Worm (Caenorhabditis elegans): ENCODE results near the gene T21B10.3.

T21B10.3 gene

DNA sequence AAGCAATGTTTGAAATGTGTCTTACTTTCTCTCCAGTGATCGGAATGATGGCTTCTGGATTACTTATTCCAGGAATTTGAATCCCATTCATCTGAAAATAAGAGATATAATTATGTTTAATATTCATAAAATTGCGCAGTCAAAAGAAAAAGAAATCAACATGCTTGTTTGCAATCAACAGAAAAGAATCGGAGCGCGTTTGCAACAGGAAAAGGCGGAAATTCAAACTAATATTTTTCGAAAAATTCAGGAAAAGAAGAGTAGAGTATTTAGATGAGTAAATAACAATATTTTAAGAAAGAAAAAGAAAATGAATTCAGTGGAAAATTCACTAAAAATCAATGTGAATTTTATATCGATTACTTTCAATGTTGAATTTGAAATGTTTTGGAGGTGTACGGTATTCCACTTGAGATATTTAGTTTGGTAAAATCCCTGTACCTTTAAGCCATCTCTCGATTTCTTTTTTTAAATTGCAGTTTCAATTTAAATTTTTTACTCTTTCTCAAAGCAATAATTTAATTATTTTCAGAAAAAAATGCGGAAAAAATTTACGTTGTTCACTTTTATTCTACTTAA lies 6.3 kb downstream of the T21B10.3 start, which contains the start of the genes set-17 and T21B10.4 (continued):
- TF ChIP-seq ceh-82 (tag; optimal IDR thresholded peaks at IDR 0.05) = no peak
- TF ChIP-seq ceh-8 (GFP tag; optimal IDR thresholded peaks at IDR 0.05) = no peak
- no peak for TF ChIP-seq dsc-1 (tag; optimal IDR thresholded peaks at IDR 0.05)
- no peak for TF ChIP-seq ztf-4 (tag; optimal IDR thresholded peaks at IDR 0.05)
- no peak for TF ChIP-seq aha-1 (tag; optimal IDR thresholded peaks at IDR 0.05)
- peak; percentile 39 for TF ChIP-seq blmp-1 (tag; optimal IDR thresholded peaks at IDR 0.05)
- no peak for TF ChIP-seq unc-86 (tag; optimal IDR thresholded peaks at IDR 0.05)
- TF ChIP-seq lsy-2 (tag; optimal IDR thresholded peaks at IDR 0.05) = peak; percentile 24 to 67
- TF ChIP-seq pqm-1 (tag; optimal IDR thresholded peaks at IDR 0.05) = no peak
- peak; percentile 34 for TF ChIP-seq nhr-20 (tag; optimal IDR thresholded peaks at IDR 0.05)
- TF ChIP-seq unc-130 (tag; optimal IDR thresholded peaks at IDR 0.05) = no peak
- TF ChIP-seq jun-1 (tag; optimal IDR thresholded peaks at IDR 0.05) = no peak
- no peak for TF ChIP-seq hlh-17 (GFP tag; optimal IDR thresholded peaks at IDR 0.05; ENCODE audit: borderline replicate concordance)
- no peak for TF ChIP-seq lin-14 (GFP tag; optimal IDR thresholded peaks at IDR 0.05)
- peak; percentile 26 for TF ChIP-seq nhr-47 (tag; optimal IDR thresholded peaks at IDR 0.05)
- TF ChIP-seq ces-1 (GFP tag; optimal IDR thresholded peaks at IDR 0.05) = no peak
- no peak for TF ChIP-seq nhr-19 (GFP tag; conservative IDR thresholded peaks at IDR 0.05)
- no peak for TF ChIP-seq ama-1 (optimal IDR thresholded peaks at IDR 0.05)
- TF ChIP-seq vab-15 (tag; optimal IDR thresholded peaks at IDR 0.05) = no peak
- no peak for TF ChIP-seq ceh-88 (GFP tag; IDR thresholded peaks at IDR 0.05)
- no peak for TF ChIP-seq mab-9 (GFP tag; IDR thresholded peaks at IDR 0.05)
- TF ChIP-seq hlh-4 (tag; optimal IDR thresholded peaks at IDR 0.05) = no peak
- no peak for TF ChIP-seq elt-3 (tag; optimal IDR thresholded peaks at IDR 0.05)
- TF ChIP-seq lin-15B (tag; optimal IDR thresholded peaks at IDR 0.05) = no peak
- TF ChIP-seq lin-35 (GFP tag; optimal IDR thresholded peaks at IDR 0.05) = peak; percentile 76 to 94
- no peak for TF ChIP-seq sup-37 (GFP tag; optimal IDR thresholded peaks at IDR 0.05)
- TF ChIP-seq fkh-8 (tag; optimal IDR thresholded peaks at IDR 0.05) = no peak
- no peak for TF ChIP-seq nhr-84 (tag; optimal IDR thresholded peaks at IDR 0.05)
- TF ChIP-seq lin-39 (tag; optimal IDR thresholded peaks at IDR 0.05) = no peak
- TF ChIP-seq ceh-90 (tag; optimal IDR thresholded peaks at IDR 0.05) = no peak
- no peak for TF ChIP-seq xbp-1 (tag; optimal IDR thresholded peaks at IDR 0.05)
- TF ChIP-seq hpl-2 (GFP tag; optimal IDR thresholded peaks at IDR 0.05) = no peak

DNA sequence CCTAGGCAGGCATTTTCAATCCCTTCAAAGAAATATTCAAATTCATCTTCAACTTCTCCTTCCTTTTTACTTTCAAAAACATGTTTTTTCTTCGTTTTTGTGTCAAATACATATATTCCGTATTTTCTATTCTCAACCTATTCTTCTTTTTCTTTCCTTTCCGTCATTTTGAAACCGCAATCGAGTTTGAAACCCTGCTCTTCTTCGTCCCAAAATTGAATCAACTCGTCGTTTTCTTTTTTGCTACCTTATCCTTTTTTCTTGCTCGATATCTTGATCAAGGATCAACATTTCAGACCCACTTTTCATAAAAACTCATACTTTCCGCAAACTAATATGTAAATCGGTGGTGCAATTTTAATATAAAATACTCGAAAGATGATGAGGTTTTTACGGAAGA lies 11.0 kb downstream of the T21B10.3 start:
- no peak for TF ChIP-seq nhr-84 (tag; optimal IDR thresholded peaks at IDR 0.05)
- peak; percentile 42 for TF ChIP-seq lin-14 (GFP tag; optimal IDR thresholded peaks at IDR 0.05)
- TF ChIP-seq fkh-10 (GFP tag; optimal IDR thresholded peaks at IDR 0.05) = peak; percentile 61
- TF ChIP-seq ceh-88 (GFP tag; IDR thresholded peaks at IDR 0.05) = no peak

DNA sequence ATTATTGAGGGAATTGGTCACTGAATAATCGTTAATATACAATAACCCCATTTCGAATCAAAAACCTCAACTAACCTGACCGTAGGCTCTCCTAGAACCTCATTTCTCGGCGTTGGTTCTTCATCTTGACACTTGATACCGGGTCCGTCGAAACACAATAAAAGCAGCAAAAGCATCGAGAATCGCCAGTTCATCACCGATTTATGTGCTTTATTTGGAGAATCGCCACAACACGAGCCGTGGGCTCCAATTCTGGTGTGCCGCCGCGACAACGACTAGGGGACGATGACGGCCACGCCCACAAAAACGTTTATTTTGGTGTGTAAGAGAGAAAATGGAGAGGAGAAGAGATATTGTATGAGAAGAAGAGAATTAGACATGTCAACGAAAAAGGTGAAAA lies 13.2 kb downstream of the T21B10.3 start, which contains the start of gene cutl-15:
TSS of gene cutl-15 (minus strand) at position 298 of the 400 bp plus-strand sequence.
- TF ChIP-seq lin-35 (GFP tag; optimal IDR thresholded peaks at IDR 0.05) (no peak), nhr-77 (tag; optimal IDR thresholded peaks at IDR 0.05) (no peak), elt-3 (tag; optimal IDR thresholded peaks at IDR 0.05) (no peak), pax-3 (tag; optimal IDR thresholded peaks at IDR 0.05) (no peak), zip-4 (GFP tag; optimal IDR thresholded peaks at IDR 0.05) (no peak), rnt-1 (tag; optimal IDR thresholded peaks at IDR 0.05) (no peak), tlp-1 (tag; optimal IDR thresholded peaks at IDR 0.05) (no peak), lir-3 (tag; optimal IDR thresholded peaks at IDR 0.05; ENCODE audit: poor library complexity) (no peak), nhr-20 (tag; optimal IDR thresholded peaks at IDR 0.05) (no peak), sox-4 (tag; optimal IDR thresholded peaks at IDR 0.05) (no peak), F16B12.6 (tag; optimal IDR thresholded peaks at IDR 0.05) (no peak), mab-9 (GFP tag; IDR thresholded peaks at IDR 0.05) (no peak)
